Fruit fly (Drosophila melanogaster) whole organism, wandering third instar larva: ENCODE results near the gene Lim1.

Source experiments
- Abd-B ChIP-seq: fragments of >200 bp; optimal IDR thresholded peaks from 2 replicates; lab custom pipeline; 2017; ENCODE audit warnings: missing biosample characterization, missing genetic modification characterization
- Dif ChIP-seq: fragments of 200-275, 200-300 bp; sonication (Bioruptor generic); optimal IDR thresholded peaks from 2 replicates; lab custom pipeline; 2018; ENCODE audit warnings: missing biosample characterization, missing genetic modification characterization; ENCODE audit not compliant: partially characterized antibody
- HLH106 ChIP-seq: fragments of 200-800 bp; optimal IDR thresholded peaks from 3 replicates; lab custom pipeline; 2019; ENCODE audit warnings: missing biosample characterization, mild to moderate bottlenecking, missing genetic modification characterization, moderate library complexity
- Hr78 ChIP-seq: fragments of >200 bp; optimal IDR thresholded peaks from 2 replicates; lab custom pipeline; 2017; ENCODE audit warnings: missing biosample characterization, missing genetic modification characterization
- brk ChIP-seq: fragments of 200-800 bp; sonication (Bioruptor generic); optimal IDR thresholded peaks from 2 replicates; lab custom pipeline; 2016; ENCODE audit warnings: missing biosample characterization, mild to moderate bottlenecking, missing genetic modification characterization
- dsf ChIP-seq: sonication (Bioruptor generic); optimal IDR thresholded peaks from 2 replicates; lab custom pipeline; 2016; ENCODE audit warnings: missing biosample characterization, missing genetic modification characterization, borderline replicate concordance
- woc ChIP-seq: sonication (Bioruptor generic); optimal IDR thresholded peaks from 2 replicates; lab custom pipeline; 2016; ENCODE audit warnings: missing biosample characterization, mild to moderate bottlenecking, missing genetic modification characterization

dm6 chrX:8830087-8830486 is 24.5 kb upstream of the Lim1 start:
- no peak for TF ChIP-seq Dif (GFP tag; lab: Kevin White, UChicago)
- no peak for TF ChIP-seq Hr78
- no peak for TF ChIP-seq Abd-B
- TF ChIP-seq dsf (GFP tag; lab: Kevin White, UChicago), result no peak
- TF ChIP-seq brk, result no peak
- TF ChIP-seq woc (GFP tag; lab: Kevin White, UChicago), result no peak
- no peak for TF ChIP-seq HLH106 (tag; lab: Kevin White, UChicago)
